Fruit fly (Drosophila melanogaster): ENCODE data around the gene Cyp4s3.

Cyp4s3 gene

DNA sequence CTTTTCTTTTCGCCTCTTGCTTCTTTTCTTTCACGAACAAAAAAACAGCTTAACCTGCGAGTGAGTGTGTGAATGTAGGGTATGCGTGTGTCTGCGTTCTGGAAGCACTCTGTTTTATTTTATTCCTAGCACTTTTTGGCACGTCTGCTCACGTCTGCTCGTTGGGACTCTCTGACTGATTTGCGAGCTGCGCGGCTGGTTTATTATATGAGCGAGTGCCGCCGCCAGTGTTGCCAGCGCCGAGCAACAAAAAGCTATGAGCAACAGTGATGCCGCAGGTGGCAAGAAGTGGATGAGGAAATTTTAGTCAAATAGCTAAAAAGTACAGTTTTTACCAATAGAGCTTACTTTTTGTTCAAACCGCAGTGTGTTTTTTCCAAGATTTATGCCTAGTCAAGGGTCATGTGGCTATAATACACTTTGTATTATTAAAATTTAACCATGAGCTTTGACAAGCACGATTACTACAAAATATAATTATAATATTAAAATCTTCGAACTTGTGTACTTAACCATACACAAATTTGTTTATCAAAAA lies 40.2 kb downstream of the Cyp4s3 start, which contains the start of gene Lsd-2 (continued):
- no peak for TF ChIP-seq CG11294 (GFP tag; IDR thresholded peaks at IDR 0.05)
- peak; percentile 9 for TF ChIP-seq CG31627 (GFP tag; optimal IDR thresholded peaks at IDR 0.05)
- TF ChIP-seq CG16779 (tag; optimal IDR thresholded peaks at IDR 0.05), result peak; percentile 42
- no peak for TF ChIP-seq CG8632 (GFP tag; optimal IDR thresholded peaks at IDR 0.05)
- TF ChIP-seq cyc (GFP tag; optimal IDR thresholded peaks at IDR 0.05), result no peak
- TF ChIP-seq Eip75B (GFP tag; optimal IDR thresholded peaks at IDR 0.05), result peak; percentile 51
- no peak for TF ChIP-seq CG1621 (tag; optimal IDR thresholded peaks at IDR 0.05)
- TF ChIP-seq Sox15 (GFP tag; optimal IDR thresholded peaks at IDR 0.05), result no peak

DNA sequence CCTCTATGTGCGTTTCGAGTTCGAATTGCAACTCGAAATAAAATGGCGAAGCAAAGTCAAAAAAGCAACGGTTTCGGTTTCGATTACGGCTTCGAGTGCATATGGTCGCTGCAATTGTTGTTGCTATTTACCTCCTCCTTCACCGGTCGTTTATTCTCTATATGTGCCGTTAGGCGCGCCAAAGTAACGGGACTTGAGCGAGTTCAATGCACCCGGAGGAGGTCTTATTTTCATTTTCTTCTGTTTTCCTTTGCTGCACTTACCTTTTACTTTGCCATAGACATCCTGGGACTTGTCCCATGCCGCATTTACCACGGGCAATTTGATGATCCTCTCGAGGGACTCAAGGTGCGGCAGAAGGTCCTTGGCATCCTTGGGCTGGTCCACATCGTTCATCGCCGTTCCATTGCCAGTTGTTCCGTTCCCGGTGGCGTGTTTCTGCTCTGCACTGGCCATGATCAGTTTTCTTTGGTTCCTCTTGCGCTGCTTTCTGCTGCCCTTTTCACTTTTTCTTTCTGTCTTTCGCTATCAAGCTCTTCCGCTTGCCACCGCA lies 40.8 kb downstream of the Cyp4s3 start:
- TF ChIP-seq Blimp-1 (GFP tag; optimal IDR thresholded peaks at IDR 0.05) (peak; percentile 48), CG10631 (GFP tag; optimal IDR thresholded peaks at IDR 0.05) (no peak)

DNA sequence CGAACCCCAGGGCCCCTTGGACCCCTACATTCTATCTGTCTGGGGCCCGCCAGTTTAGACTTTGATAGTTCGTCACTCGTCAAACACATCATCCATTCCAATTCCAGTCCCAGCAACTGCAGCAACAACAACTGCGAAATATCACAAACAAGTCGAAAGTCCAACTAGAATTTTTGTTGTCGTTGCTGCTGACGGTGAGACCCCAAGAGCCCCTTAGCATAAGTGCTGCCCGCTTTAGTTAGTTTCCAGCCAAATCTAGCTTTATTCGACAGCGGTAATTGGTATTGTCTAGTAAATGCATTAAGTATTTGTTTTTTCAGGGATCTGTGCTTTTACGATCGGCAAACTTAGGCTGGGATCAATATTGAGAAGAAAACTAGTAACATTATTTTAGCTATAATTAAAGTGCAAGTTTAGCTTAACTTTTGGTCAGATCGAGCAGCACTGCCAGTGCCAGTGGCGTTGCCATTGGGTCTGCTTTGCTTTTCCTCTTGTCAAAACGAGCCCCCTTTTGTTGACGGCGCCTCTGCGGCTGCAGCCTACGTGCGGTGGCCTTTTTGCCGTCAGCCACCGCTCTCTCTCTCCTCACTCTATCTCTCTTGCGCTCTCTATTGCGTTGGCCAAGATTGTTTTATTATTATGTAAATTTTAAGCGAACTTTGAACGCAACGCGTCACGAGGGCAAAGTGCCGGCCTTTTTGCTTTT lies 41.5 kb downstream of the Cyp4s3 start:
- peak; percentile 88 for TF ChIP-seq Hr4 (GFP tag; optimal IDR thresholded peaks at IDR 0.05)
- TF ChIP-seq CG1621 (tag; optimal IDR thresholded peaks at IDR 0.05), result peak; percentile 76
- TF ChIP-seq CG3919 (GFP tag; optimal IDR thresholded peaks at IDR 0.05), result peak; percentile 90
- TF ChIP-seq CG31627 (GFP tag; optimal IDR thresholded peaks at IDR 0.05), result peak; percentile 79
- TF ChIP-seq CG11902 (GFP tag; optimal IDR thresholded peaks at IDR 0.05), result peak; percentile 71
- peak; percentile 93 for TF ChIP-seq svp (GFP tag)
- TF ChIP-seq Sox14 (GFP tag; optimal IDR thresholded peaks at IDR 0.05), result peak; percentile 88
- peak; percentile 91 to 93 for TF ChIP-seq ss (GFP tag; optimal IDR thresholded peaks at IDR 0.05)
- TF ChIP-seq Gug (GFP tag; IDR thresholded peaks at IDR 0.05), result peak; percentile 83
- peak; percentile 90 for TF ChIP-seq CG6276 (GFP tag; optimal IDR thresholded peaks at IDR 0.05)
- peak; percentile 81 for TF ChIP-seq cyc (GFP tag; optimal IDR thresholded peaks at IDR 0.05)
- TF ChIP-seq Blimp-1 (GFP tag; optimal IDR thresholded peaks at IDR 0.05), result peak; percentile 47
- TF ChIP-seq Eip78C (GFP tag), result peak; percentile 95
- peak; percentile 72 for TF ChIP-seq fkh (GFP tag; optimal IDR thresholded peaks at IDR 0.05)
- peak; percentile 60 for TF ChIP-seq Sox15 (GFP tag; optimal IDR thresholded peaks at IDR 0.05)
- TF ChIP-seq OdsH (GFP tag; optimal IDR thresholded peaks at IDR 0.05), result peak; percentile 89
- peak; percentile 60 for TF ChIP-seq Hr38 (GFP tag; optimal IDR thresholded peaks at IDR 0.05)
- TF ChIP-seq Eip75B (GFP tag; optimal IDR thresholded peaks at IDR 0.05), result peak; percentile 85
- TF ChIP-seq esn (GFP tag; optimal IDR thresholded peaks at IDR 0.05), result peak; percentile 80
- peak; percentile 90 for TF ChIP-seq CG6808 (GFP tag; optimal IDR thresholded peaks at IDR 0.05)
- peak; percentile 40 for TF ChIP-seq fd85E (GFP tag; optimal IDR thresholded peaks at IDR 0.05)
- TF ChIP-seq Ets21C (GFP tag; optimal IDR thresholded peaks at IDR 0.05), result peak; percentile 61
- TF ChIP-seq CG6163 (GFP tag; IDR thresholded peaks at IDR 0.05), result peak; percentile 86
- TF ChIP-seq spab (GFP tag; optimal IDR thresholded peaks at IDR 0.05), result peak; percentile 79
- TF ChIP-seq CG32006 (GFP tag; optimal IDR thresholded peaks at IDR 0.05), result peak; percentile 92
- peak; percentile 78 for TF ChIP-seq CG34406 (GFP tag; optimal IDR thresholded peaks at IDR 0.05)
- peak; percentile 80 for TF ChIP-seq Met (GFP tag; optimal IDR thresholded peaks at IDR 0.05)
- peak; percentile 83 for TF ChIP-seq Ets96B (tag; optimal IDR thresholded peaks at IDR 0.05)
- TF ChIP-seq Smox (GFP tag; optimal IDR thresholded peaks at IDR 0.05), result peak; percentile 74
- TF ChIP-seq CG6854 (GFP tag; optimal IDR thresholded peaks at IDR 0.05), result no peak
- peak; percentile 89 for TF ChIP-seq net (GFP tag; optimal IDR thresholded peaks at IDR 0.05)
- peak; percentile 86; the same call in 2 of the 3 replicates for TF ChIP-seq CG8119 (GFP tag; IDR thresholded peaks at IDR 0.05)
- TF ChIP-seq CG15336 (GFP tag; IDR thresholded peaks at IDR 0.05), result peak; percentile 87
- peak; percentile 85 for TF ChIP-seq CG10631 (GFP tag; optimal IDR thresholded peaks at IDR 0.05)
- peak; percentile 82 for TF ChIP-seq CG7368 (GFP tag; optimal IDR thresholded peaks at IDR 0.05)
- TF ChIP-seq salr (GFP tag; optimal IDR thresholded peaks at IDR 0.05), result peak; percentile 68 to 87
- TF ChIP-seq CG8632 (GFP tag; optimal IDR thresholded peaks at IDR 0.05), result peak; percentile 80
- TF ChIP-seq CG4318 (GFP tag; optimal IDR thresholded peaks at IDR 0.05), result peak; percentile 88
- TF ChIP-seq fd59A (GFP tag; optimal IDR thresholded peaks at IDR 0.05), result peak; percentile 78
- peak; percentile 82 for TF ChIP-seq CG3032 (tag; optimal IDR thresholded peaks at IDR 0.05)
- peak; percentile 85 for TF ChIP-seq eg (GFP tag; IDR thresholded peaks at IDR 0.05)
- peak; percentile 67 for TF ChIP-seq CG8319 (GFP tag; optimal IDR thresholded peaks at IDR 0.05)
